Fruit fly (Drosophila melanogaster): Measurements from ENCODE around the gene Prosbeta7.

Prosbeta7 gene

DNA sequence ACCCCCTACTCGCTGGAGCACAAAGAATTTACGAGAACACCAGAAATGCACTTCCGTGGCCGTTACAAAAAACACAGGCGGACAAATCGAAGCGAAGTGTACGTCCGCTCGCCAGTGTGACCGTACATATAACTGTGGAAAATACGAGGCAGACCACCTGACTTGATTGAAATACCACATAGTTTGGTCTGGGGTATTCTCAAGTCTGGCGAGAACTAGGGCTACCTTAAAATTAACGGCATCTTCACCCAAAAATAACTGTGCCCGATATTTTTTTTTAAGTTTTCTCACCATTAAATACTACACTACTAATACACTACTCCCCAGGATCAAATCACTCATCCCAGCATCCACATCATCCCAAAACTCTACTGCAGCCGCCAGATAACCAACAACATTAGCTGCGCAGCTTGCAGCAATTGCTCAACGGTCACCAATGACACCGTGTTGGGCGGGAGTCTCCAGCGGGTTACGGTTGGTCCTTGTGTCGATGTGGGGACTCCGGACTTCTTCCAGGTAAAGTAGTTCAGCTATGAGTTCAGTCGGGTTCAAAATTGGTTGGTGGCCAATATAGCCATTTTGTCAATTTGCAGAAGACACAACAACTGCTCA is 10.1 kb upstream of the Prosbeta7 start, which contains the start of gene Cerk (continued):
- TF ChIP-seq mirr (GFP tag; optimal IDR thresholded peaks at IDR 0.05) = no peak
- no peak for TF ChIP-seq danr (GFP tag; IDR thresholded peaks at IDR 0.05)
- peak; percentile 6 for TF ChIP-seq CG10979 (tag; optimal IDR thresholded peaks at IDR 0.05)
- TF ChIP-seq seq (GFP tag; IDR thresholded peaks at IDR 0.05) = no peak
- TF ChIP-seq CG2199 (GFP tag; IDR thresholded peaks at IDR 0.05) = 0 out of 3 replicates have a peak, but pooled peaks have one; percentile 25
- no peak for TF ChIP-seq CG32767 (GFP tag; IDR thresholded peaks at IDR 0.05)
- peak; percentile 64 for TF ChIP-seq CG2120 (GFP tag; optimal IDR thresholded peaks at IDR 0.05)
- TF ChIP-seq sd (tag; optimal IDR thresholded peaks at IDR 0.05) = peak; percentile 41
- TF ChIP-seq Jarid2 (GFP tag; optimal IDR thresholded peaks at IDR 0.05) = peak; percentile 93
- TF ChIP-seq CG1602 (GFP tag; optimal IDR thresholded peaks at IDR 0.05) = no peak
- TF ChIP-seq chn (GFP tag; optimal IDR thresholded peaks at IDR 0.05) = peak; percentile 69
- TF ChIP-seq toy (GFP tag; IDR thresholded peaks at IDR 0.05) = no peak
- TF ChIP-seq ERR (GFP tag; optimal IDR thresholded peaks at IDR 0.05) = peak; percentile 49
- TF ChIP-seq CG6765 (GFP tag; optimal IDR thresholded peaks at IDR 0.05) = no peak
- no peak for TF ChIP-seq CG14965 (GFP tag; optimal IDR thresholded peaks at IDR 0.05; ENCODE audit: borderline replicate concordance)
- peak; percentile 51 for TF ChIP-seq her (GFP tag; optimal IDR thresholded peaks at IDR 0.05)
- TF ChIP-seq dmrt11E (tag; optimal IDR thresholded peaks at IDR 0.05) = no peak
- no peak for TF ChIP-seq gsb (GFP tag; IDR thresholded peaks at IDR 0.05)
- TF ChIP-seq CG8281 (tag; optimal IDR thresholded peaks at IDR 0.05) = no peak
- no peak for TF ChIP-seq Gsc (GFP tag; IDR thresholded peaks at IDR 0.05)
- TF ChIP-seq crc (GFP tag; optimal IDR thresholded peaks at IDR 0.05) = no peak
- TF ChIP-seq stc (GFP tag; IDR thresholded peaks at IDR 0.05) = no peak
- no peak for TF ChIP-seq CG15479 (GFP tag; optimal IDR thresholded peaks at IDR 0.05)
- no peak for TF ChIP-seq pb (GFP tag; optimal IDR thresholded peaks at IDR 0.05)
- TF ChIP-seq kay (GFP tag; optimal IDR thresholded peaks at IDR 0.05) = peak; percentile 9
- TF ChIP-seq CG4617 (GFP tag; optimal IDR thresholded peaks at IDR 0.05; ENCODE audit: borderline replicate concordance) = peak; percentile 45
- TF ChIP-seq CG3847 (GFP tag; IDR thresholded peaks at IDR 0.05) = peak; percentile 51
- TF ChIP-seq Nf-YA (GFP tag; IDR thresholded peaks at IDR 0.05) = no peak
- TF ChIP-seq CG17385 (GFP tag; optimal IDR thresholded peaks at IDR 0.05) = peak; percentile 36
- peak; percentile 64 for TF ChIP-seq CG12659 (GFP tag; optimal IDR thresholded peaks at IDR 0.05)
- peak; percentile 34 for TF ChIP-seq CG13424 (tag; optimal IDR thresholded peaks at IDR 0.05)
- TF ChIP-seq cad (GFP tag; optimal IDR thresholded peaks at IDR 0.05) = no peak
- TF ChIP-seq rib (GFP tag; IDR thresholded peaks at IDR 0.05) = no peak
- 0 out of 2 replicates have a peak, but pooled peaks have one; percentile 10 for TF ChIP-seq ranshi (GFP tag; IDR thresholded peaks at IDR 0.05)
- TF ChIP-seq CG31365 (tag; optimal IDR thresholded peaks at IDR 0.05) = no peak
- no peak for TF ChIP-seq CG8765 (GFP tag; IDR thresholded peaks at IDR 0.05)
- TF ChIP-seq CG7786 (GFP tag; optimal IDR thresholded peaks at IDR 0.05) = peak; percentile 20
- no peak for TF ChIP-seq lola (GFP tag; optimal IDR thresholded peaks at IDR 0.05)
- peak; percentile 41 for TF ChIP-seq CG13624 (GFP tag; optimal IDR thresholded peaks at IDR 0.05)
- TF ChIP-seq Lim3 (GFP tag; IDR thresholded peaks at IDR 0.05) = no peak
- peak; percentile 75 for TF ChIP-seq CG15514 (GFP tag; optimal IDR thresholded peaks at IDR 0.05)
- peak; percentile 93 for TF ChIP-seq Med (GFP tag)
- no peak for TF ChIP-seq CG11696 (GFP tag; IDR thresholded peaks at IDR 0.05)
- peak; percentile 21 for TF ChIP-seq B-H2 (GFP tag; optimal IDR thresholded peaks at IDR 0.05)
- peak; percentile 72 for TF ChIP-seq CG12155 (GFP tag; optimal IDR thresholded peaks at IDR 0.05)
- TF ChIP-seq CG17361 (GFP tag; IDR thresholded peaks at IDR 0.05) = 0 out of 3 replicates have a peak, but pooled peaks have one; percentile 25
- no peak for TF ChIP-seq hth (optimal IDR thresholded peaks at IDR 0.05)
- no peak for TF ChIP-seq bcd (GFP tag; optimal IDR thresholded peaks at IDR 0.05)
- peak; percentile 91 for TF ChIP-seq CG7928 (GFP tag; optimal IDR thresholded peaks at IDR 0.05)
- TF ChIP-seq CG15011 (GFP tag; optimal IDR thresholded peaks at IDR 0.05) = no peak
- no peak for TF ChIP-seq CG6254 (GFP tag; optimal IDR thresholded peaks at IDR 0.05)
